Worm (Caenorhabditis elegans) whole organism, mixed stage, embryonic: Measurements from ENCODE around the gene col-145.
A peak's percentile ranks its signal among the peaks of the same experiment; 100 is the strongest.

Experiments used
- M03D4.4 ChIP-seq: sonication (generic microtip); optimal IDR thresholded peaks from 2 replicates; lab custom pipeline; 2017; ENCODE audit warnings: mild to moderate bottlenecking, missing genetic modification characterization, missing compliant biosample characterization
- bed-3 ChIP-seq: fragments of 200-800 bp; sonication (Bioruptor generic); optimal IDR thresholded peaks from 3 replicates; lab custom pipeline; 2018; ENCODE audit warnings: mild to moderate bottlenecking, missing genetic modification characterization, moderate library complexity, missing compliant biosample characterization
- blmp-1 ChIP-seq: fragments of 150-350 bp; optimal IDR thresholded peaks from 2 replicates; lab custom pipeline; 2014; ENCODE audit warnings: missing biosample characterization, missing genetic modification characterization
- ceh-39 ChIP-seq: fragments of 150-350 bp; optimal IDR thresholded peaks from 2 replicates; lab custom pipeline; 2014; ENCODE audit warnings: missing biosample characterization, missing genetic modification characterization
- ceh-43 ChIP-seq: fragments of 200-800 bp; sonication (Bioruptor generic); optimal IDR thresholded peaks from 2 replicates; lab custom pipeline; 2018; ENCODE audit warnings: mild to moderate bottlenecking, missing genetic modification characterization, moderate library complexity, missing compliant biosample characterization
- ceh-83 ChIP-seq: fragments of 200-800 bp; sonication (Bioruptor generic); optimal IDR thresholded peaks from 2 replicates; lab custom pipeline; 2018; ENCODE audit warnings: mild to moderate bottlenecking, missing genetic modification characterization, missing compliant biosample characterization
- ces-1 ChIP-seq: fragments of 150-350 bp; optimal IDR thresholded peaks from 2 replicates; lab custom pipeline; 2014; ENCODE audit warnings: missing biosample characterization, missing genetic modification reagents, missing genetic modification characterization
- cnd-1 ChIP-seq: fragments of 200-800 bp; sonication (Bioruptor generic); optimal IDR thresholded peaks from 2 replicates; lab custom pipeline; 2018; ENCODE audit warnings: mild to moderate bottlenecking, missing genetic modification characterization, missing compliant biosample characterization
- drap-1 ChIP-seq: fragments of 200-800 bp; sonication (Bioruptor generic); optimal IDR thresholded peaks from 3 replicates; lab custom pipeline; 2018; ENCODE audit warnings: mild to moderate bottlenecking, missing genetic modification characterization, missing compliant biosample characterization
- elt-1 ChIP-seq: sonication (generic microtip); optimal IDR thresholded peaks from 2 replicates; lab custom pipeline; 2017; ENCODE audit warnings: missing genetic modification characterization, mild to moderate bottlenecking, missing compliant biosample characterization, antibody characterized with exemption, moderate library complexity, borderline replicate concordance; ENCODE audit not compliant: insufficient read depth
- elt-3 ChIP-seq: fragments of 150-350 bp; optimal IDR thresholded peaks from 2 replicates; lab custom pipeline; 2014; ENCODE audit warnings: missing biosample characterization, missing genetic modification characterization
- flh-1 ChIP-seq: fragments of 200-800 bp; sonication (Bioruptor generic); optimal IDR thresholded peaks from 2 replicates; lab custom pipeline; 2018; ENCODE audit warnings: mild to moderate bottlenecking, missing genetic modification characterization, moderate library complexity, missing compliant biosample characterization
- ham-2 ChIP-seq: fragments of 200-800 bp; sonication (Bioruptor generic); optimal IDR thresholded peaks from 2 replicates; lab custom pipeline; 2018; ENCODE audit warnings: mild to moderate bottlenecking, missing genetic modification characterization, missing compliant biosample characterization
- hlh-1 ChIP-seq: fragments of 150-350 bp; optimal IDR thresholded peaks from 2 replicates; lab custom pipeline; 2014; ENCODE audit warnings: missing biosample characterization, missing genetic modification reagents, missing genetic modification characterization
- lin-13 ChIP-seq: fragments of 150-350 bp; optimal IDR thresholded peaks from 2 replicates; lab custom pipeline; 2014; ENCODE audit warnings: missing biosample characterization, missing genetic modification characterization
- lin-32 ChIP-seq: fragments of 200-800 bp; sonication (Bioruptor generic); optimal IDR thresholded peaks from 2 replicates; lab custom pipeline; 2018; ENCODE audit warnings: mild to moderate bottlenecking, missing genetic modification characterization, missing compliant biosample characterization
- lsy-2 ChIP-seq: fragments of 150-350 bp; optimal IDR thresholded peaks from 2 replicates; lab custom pipeline; 2014; ENCODE audit warnings: missing biosample characterization, missing genetic modification characterization
- mab-5 ChIP-seq: fragments of 150-350 bp; optimal IDR thresholded peaks from 2 replicates; lab custom pipeline; 2014; ENCODE audit warnings: missing biosample characterization, missing genetic modification characterization
- mep-1 ChIP-seq: fragments of 150-350 bp; optimal IDR thresholded peaks from 2 replicates; lab custom pipeline; 2017; ENCODE audit warnings: missing biosample characterization, missing genetic modification reagents, missing genetic modification characterization, inconsistent platforms
- mls-2 ChIP-seq: sonication (generic microtip); optimal IDR thresholded peaks from 2 replicates; lab custom pipeline; 2016; ENCODE audit warnings: mild to moderate bottlenecking, missing genetic modification characterization, moderate library complexity, missing compliant biosample characterization
- nhr-12 ChIP-seq: fragments of 150-350 bp; optimal IDR thresholded peaks from 2 replicates; lab custom pipeline; 2014; ENCODE audit warnings: missing biosample characterization, missing genetic modification characterization
- nhr-2 ChIP-seq: fragments of 150-350 bp; optimal IDR thresholded peaks from 2 replicates; lab custom pipeline; 2014; ENCODE audit warnings: missing biosample characterization, missing genetic modification characterization
- nhr-237 ChIP-seq: fragments of 150-350 bp; optimal IDR thresholded peaks from 2 replicates; lab custom pipeline; 2014; ENCODE audit warnings: missing biosample characterization, missing genetic modification characterization
- nhr-28 ChIP-seq: fragments of 150-350 bp; optimal IDR thresholded peaks from 2 replicates; lab custom pipeline; 2014; ENCODE audit warnings: missing biosample characterization, missing genetic modification characterization
- nhr-76 ChIP-seq: sonication (generic microtip); optimal IDR thresholded peaks from 2 replicates; lab custom pipeline; 2017; ENCODE audit warnings: missing biosample characterization, missing genetic modification characterization
- pha-4 ChIP-seq: fragments of 150-350 bp; optimal IDR thresholded peaks from 2 replicates; lab custom pipeline; 2018; ENCODE audit warnings: missing biosample characterization, missing genetic modification reagents, missing genetic modification characterization
- sem-2 ChIP-seq: fragments of 200-800 bp; sonication (Bioruptor generic); optimal IDR thresholded peaks from 2 replicates; lab custom pipeline; 2018; ENCODE audit warnings: mild to moderate bottlenecking, missing genetic modification characterization, missing compliant biosample characterization
- snpc-4 ChIP-seq: fragments of 150-350 bp; optimal IDR thresholded peaks from 2 replicates; lab custom pipeline; 2014; ENCODE audit warnings: missing biosample characterization, missing genetic modification characterization
- sptf-1 ChIP-seq: sonication (generic microtip); optimal IDR thresholded peaks from 2 replicates; lab custom pipeline; 2017; ENCODE audit warnings: mild to moderate bottlenecking, missing genetic modification characterization, moderate library complexity, missing compliant biosample characterization
- tbx-8 ChIP-seq: fragments of 200-800 bp; sonication (Bioruptor generic); optimal IDR thresholded peaks from 2 replicates; lab custom pipeline; 2018; ENCODE audit warnings: mild to moderate bottlenecking, missing genetic modification characterization, moderate library complexity, missing compliant biosample characterization
- unc-120 ChIP-seq: sonication (generic microtip); optimal IDR thresholded peaks from 2 replicates; lab custom pipeline; 2017; ENCODE audit warnings: missing genetic modification characterization, missing compliant biosample characterization; ENCODE audit not compliant: poor library complexity, severe bottlenecking
- unc-39 ChIP-seq: fragments of 150-350 bp; optimal IDR thresholded peaks from 2 replicates; lab custom pipeline; 2014; ENCODE audit warnings: missing biosample characterization, missing genetic modification characterization
- unc-62 ChIP-seq: fragments of 150-350 bp; optimal IDR thresholded peaks from 2 replicates; lab custom pipeline; 2014; ENCODE audit warnings: missing biosample characterization, missing genetic modification reagents, missing genetic modification characterization
- zip-8 ChIP-seq: fragments of 150-350 bp; optimal IDR thresholded peaks from 2 replicates; lab custom pipeline; 2014; ENCODE audit warnings: missing biosample characterization, missing genetic modification characterization
- ztf-11 ChIP-seq: fragments of 150-350 bp; optimal IDR thresholded peaks from 2 replicates; lab custom pipeline; 2014; ENCODE audit warnings: missing biosample characterization, missing genetic modification characterization

The col-145 gene

ce11 chrV:9183718-9184441 lies 21.1 kb upstream of the col-145 start:
- TF ChIP-seq sptf-1 (tag; lab: Kevin White, UChicago): no peak
- TF ChIP-seq nhr-2 (tag; lab: Kevin White, UChicago): no peak
- TF ChIP-seq ces-1 (GFP tag; lab: Kevin White, UChicago): peak; percentile 78
- no peak for TF ChIP-seq lin-32 (GFP tag; lab: Kevin White, UChicago)
- TF ChIP-seq, all 35 proteins: peak for 1

ce11 chrV:9181669-9182250 lies 19.0 kb upstream of the col-145 start, which contains the start of gene ptr-1:
Gene ptr-1 (minus strand): TSS chrV:9181719.
- peak; percentile 32 for TF ChIP-seq blmp-1 (tag; lab: Kevin White, UChicago)
- no peak for TF ChIP-seq nhr-76 (tag; lab: Kevin White, UChicago)
- TF ChIP-seq ham-2 (GFP tag; lab: Kevin White, UChicago): peak; percentile 13

ce11 chrV:9175218-9175837 lies 12.5 kb upstream of the col-145 start, which contains the start of gene spas-1:
Gene spas-1 (plus strand): TSS chrV:9175789.
- peak; percentile 62 for TF ChIP-seq zip-8 (tag; lab: Kevin White, UChicago)
- TF ChIP-seq mab-5 (tag; lab: Kevin White, UChicago): no peak
- no peak for TF ChIP-seq elt-3 (tag; lab: Kevin White, UChicago)
- TF ChIP-seq hlh-1 (tag; lab: Kevin White, UChicago): no peak
- TF ChIP-seq lsy-2 (tag; lab: Kevin White, UChicago): no peak
- TF ChIP-seq ztf-11: no peak
- peak; percentile 15 for TF ChIP-seq nhr-2 (tag; lab: Kevin White, UChicago)
- peak; percentile 42 for TF ChIP-seq lin-32 (GFP tag; lab: Kevin White, UChicago)
- TF ChIP-seq ces-1 (GFP tag; lab: Kevin White, UChicago): no peak
- no peak for TF ChIP-seq flh-1 (GFP tag; lab: Kevin White, UChicago)
- no peak for TF ChIP-seq blmp-1 (tag; lab: Kevin White, UChicago)
- TF ChIP-seq lin-13 (tag; lab: Kevin White, UChicago): peak; percentile 78
- no peak for TF ChIP-seq nhr-28 (tag; lab: Kevin White, UChicago)
- TF ChIP-seq ceh-83 (GFP tag; lab: Kevin White, UChicago): no peak
- no peak for TF ChIP-seq bed-3 (GFP tag; lab: Kevin White, UChicago)
- TF ChIP-seq ceh-39 (tag; lab: Kevin White, UChicago): no peak
- TF ChIP-seq sptf-1 (tag; lab: Kevin White, UChicago): no peak
- TF ChIP-seq nhr-237 (tag; lab: Kevin White, UChicago): peak; percentile 86
- TF ChIP-seq mls-2: peak; percentile 32
- no peak for TF ChIP-seq unc-120 (tag; lab: Kevin White, UChicago)
- no peak for TF ChIP-seq nhr-12 (tag; lab: Kevin White, UChicago)
- no peak for TF ChIP-seq snpc-4 (tag; lab: Kevin White, UChicago)
- peak; percentile 38 for TF ChIP-seq unc-62 (GFP tag; lab: Kevin White, UChicago)
- TF ChIP-seq ham-2 (GFP tag; lab: Kevin White, UChicago): no peak
- TF ChIP-seq nhr-76 (tag; lab: Kevin White, UChicago): no peak
- no peak for TF ChIP-seq tbx-8 (GFP tag; lab: Kevin White, UChicago)
- no peak for TF ChIP-seq unc-39
- no peak for TF ChIP-seq cnd-1 (tag; lab: Kevin White, UChicago)
- TF ChIP-seq M03D4.4 (tag; lab: Kevin White, UChicago): peak; percentile 60
- peak; percentile 84 for TF ChIP-seq pha-4 (tag; lab: Kevin White, UChicago)
- TF ChIP-seq sem-2 (GFP tag; lab: Kevin White, UChicago): no peak
- peak; percentile 93 for TF ChIP-seq mep-1
- peak; percentile 34 for TF ChIP-seq drap-1
- TF ChIP-seq ceh-43 (GFP tag; lab: Kevin White, UChicago): peak; percentile 56
- TF ChIP-seq elt-1 (tag; lab: Kevin White, UChicago): no peak
- TF ChIP-seq, all 35 proteins: peak for 12
